In genomic region chrV:2134340-2134739, ce11 we compare ENCODE assay signal across 5 worm cellular contexts.
TF ChIP-seq lines count a peak whose summit lies in the region.

No protein-coding gene starts in this region.

TF ChIP-seq in whole organism, L1 larva, 84 proteins besides CTCF, POLR2A, EP300 and RAD21 (continues in another document):
- TF ChIP-seq lsy-2 (tag; optimal IDR thresholded peaks at IDR 0.05; lab: Kevin White, UChicago) (peak; percentile 9 to 18), nhr-71 (tag; optimal IDR thresholded peaks at IDR 0.05; lab: Kevin White, UChicago) (peak; percentile 51), swsn-7 (tag; optimal IDR thresholded peaks at IDR 0.05; lab: Kevin White, UChicago) (no peak), aha-1 (tag; optimal IDR thresholded peaks at IDR 0.05; lab: Kevin White, UChicago) (no peak), F16B12.6 (tag; optimal IDR thresholded peaks at IDR 0.05; lab: Kevin White, UChicago) (no peak), pax-3 (tag; optimal IDR thresholded peaks at IDR 0.05; lab: Kevin White, UChicago) (no peak), hlh-4 (tag; optimal IDR thresholded peaks at IDR 0.05; lab: Kevin White, UChicago) (no peak), sptf-1 (tag; optimal IDR thresholded peaks at IDR 0.05; lab: Kevin White, UChicago) (no peak), lin-14 (GFP tag; optimal IDR thresholded peaks at IDR 0.05; lab: Kevin White, UChicago) (peak; percentile 92), unc-86 (tag; optimal IDR thresholded peaks at IDR 0.05; lab: Kevin White, UChicago) (peak; percentile 26), dpl-1 (GFP tag; optimal IDR thresholded peaks at IDR 0.05; lab: Kevin White, UChicago) (peak in 1 of 3 experiments; percentile 7), C16A3.4 (tag; optimal IDR thresholded peaks at IDR 0.05; lab: Kevin White, UChicago) (no peak), lin-13 (GFP tag; optimal IDR thresholded peaks at IDR 0.05; lab: Kevin White, UChicago) (no peak), C04F5.9 (tag; optimal IDR thresholded peaks at IDR 0.05; lab: Kevin White, UChicago) (no peak), lin-35 (GFP tag; optimal IDR thresholded peaks at IDR 0.05; lab: Kevin White, UChicago) (no peak), dsc-1 (tag; optimal IDR thresholded peaks at IDR 0.05; lab: Kevin White, UChicago) (peak; percentile 12), nhr-76 (tag; optimal IDR thresholded peaks at IDR 0.05; lab: Kevin White, UChicago) (no peak), xbp-1 (tag; optimal IDR thresholded peaks at IDR 0.05; lab: Kevin White, UChicago) (no peak), mab-9 (GFP tag; IDR thresholded peaks at IDR 0.05; lab: Robert Waterston, UW) (no peak)

TF ChIP-seq in whole organism, L2 larva, 48 proteins besides CTCF, POLR2A, EP300 and RAD21:
- TF ChIP-seq sma-9 (GFP tag; optimal IDR thresholded peaks at IDR 0.05; lab: Kevin White, UChicago): peak; percentile 52
- no peak for TF ChIP-seq sma-9 (tag; optimal IDR thresholded peaks at IDR 0.05; lab: Kevin White, UChicago)
- peak; percentile 53 for TF ChIP-seq F13H6.1 (tag; optimal IDR thresholded peaks at IDR 0.05; lab: Kevin White, UChicago)
- no peak for TF ChIP-seq nhr-11 (tag; optimal IDR thresholded peaks at IDR 0.05; lab: Kevin White, UChicago)
- peak; percentile 43 for TF ChIP-seq sem-4 (tag; optimal IDR thresholded peaks at IDR 0.05; lab: Kevin White, UChicago)
- no peak for TF ChIP-seq nhr-129 (tag; optimal IDR thresholded peaks at IDR 0.05; lab: Kevin White, UChicago)
- peak; percentile 26 for TF ChIP-seq Y55F3AM.14 (GFP tag; optimal IDR thresholded peaks at IDR 0.05; lab: Kevin White, UChicago)
- no peak for TF ChIP-seq lin-39 (tag; optimal IDR thresholded peaks at IDR 0.05; lab: Kevin White, UChicago)
- peak in 1 of 2 experiments; percentile 23 for TF ChIP-seq lsy-2 (tag; optimal IDR thresholded peaks at IDR 0.05; lab: Kevin White, UChicago)

TF ChIP-seq in whole organism, L3 larva, 47 proteins besides CTCF, POLR2A, EP300 and RAD21:
- no peak for TF ChIP-seq ama-1 (optimal IDR thresholded peaks at IDR 0.05; lab: Kevin White, UChicago)
- peak; percentile 56 for TF ChIP-seq lin-39 (tag; optimal IDR thresholded peaks at IDR 0.05; lab: Kevin White, UChicago)
- TF ChIP-seq nfya-1 (tag; optimal IDR thresholded peaks at IDR 0.05; lab: Kevin White, UChicago; ENCODE audit: insufficient read depth): peak; percentile 35

TF ChIP-seq in whole organism, L4 larva, 104 proteins besides CTCF, POLR2A, EP300 and RAD21 (continues in another document):
- TF ChIP-seq rbr-2 (tag; optimal IDR thresholded peaks at IDR 0.05; lab: Kevin White, UChicago): no peak
- peak; percentile 62 for TF ChIP-seq hlh-30 (tag; optimal IDR thresholded peaks at IDR 0.05; lab: Kevin White, UChicago; ENCODE audit: insufficient read depth)
- no peak for TF ChIP-seq pha-4 (GFP tag; IDR thresholded peaks at IDR 0.05; lab: Robert Waterston, UW)
- no peak for TF ChIP-seq pha-4 (tag; optimal IDR thresholded peaks at IDR 0.05; lab: Kevin White, UChicago)
- no peak for TF ChIP-seq ceh-20 (GFP tag; IDR thresholded peaks at IDR 0.05; lab: Robert Waterston, UW)
- no peak for TF ChIP-seq ctbp-1 (GFP tag; IDR thresholded peaks at IDR 0.05; lab: Robert Waterston, UW)
- TF ChIP-seq T26A8.4 (GFP tag; IDR thresholded peaks at IDR 0.05; lab: Robert Waterston, UW): no peak
- TF ChIP-seq mdt-29 (GFP tag; IDR thresholded peaks at IDR 0.05; lab: Robert Waterston, UW): no peak
- peak; percentile 20; the same call in 1 of the 2 replicates for TF ChIP-seq egl-43 (GFP tag; IDR thresholded peaks at IDR 0.05; lab: Robert Waterston, UW)
- TF ChIP-seq nhr-11 (tag; optimal IDR thresholded peaks at IDR 0.05; lab: Kevin White, UChicago): no peak
- TF ChIP-seq Y75B8A.6 (GFP tag; IDR thresholded peaks at IDR 0.05; lab: Robert Waterston, UW): no peak
- no peak for TF ChIP-seq tag-97 (GFP tag; IDR thresholded peaks at IDR 0.05; lab: Robert Waterston, UW)
- TF ChIP-seq snpc-1.2 (GFP tag; IDR thresholded peaks at IDR 0.05; lab: Robert Waterston, UW): no peak
- 0 out of 2 replicates have a peak, but pooled peaks have one; percentile 39 for TF ChIP-seq Y48G9A.11 (GFP tag; IDR thresholded peaks at IDR 0.05; lab: Robert Waterston, UW)
- TF ChIP-seq nhr-42 (GFP tag; IDR thresholded peaks at IDR 0.05; lab: Robert Waterston, UW): no peak
- TF ChIP-seq lin-15B (tag; optimal IDR thresholded peaks at IDR 0.05; lab: Kevin White, UChicago): no peak
- TF ChIP-seq lir-3 (tag; optimal IDR thresholded peaks at IDR 0.05; lab: Kevin White, UChicago): no peak
- no peak for TF ChIP-seq nhr-25 (tag; optimal IDR thresholded peaks at IDR 0.05; lab: Kevin White, UChicago; ENCODE audit: borderline replicate concordance, insufficient read depth)
- TF ChIP-seq F26F4.8 (GFP tag; conservative IDR thresholded peaks at IDR 0.05; lab: Robert Waterston, UW): no peak
- no peak for TF ChIP-seq lin-1 (GFP tag; IDR thresholded peaks at IDR 0.05; lab: Robert Waterston, UW)
- TF ChIP-seq zip-11 (GFP tag; IDR thresholded peaks at IDR 0.05; lab: Robert Waterston, UW): no peak
- no peak for TF ChIP-seq Y5F2A.4 (GFP tag; optimal IDR thresholded peaks at IDR 0.05; lab: Kevin White, UChicago)
- TF ChIP-seq F10B5.3 (tag; optimal IDR thresholded peaks at IDR 0.05; lab: Kevin White, UChicago): no peak
- no peak for TF ChIP-seq nhr-6 (tag; optimal IDR thresholded peaks at IDR 0.05; lab: Kevin White, UChicago)
- no peak for TF ChIP-seq ceh-44 (GFP tag; IDR thresholded peaks at IDR 0.05; lab: Robert Waterston, UW)
- TF ChIP-seq mep-1 (tag; optimal IDR thresholded peaks at IDR 0.05; lab: Kevin White, UChicago): peak; percentile 7
- TF ChIP-seq zip-2 (tag; optimal IDR thresholded peaks at IDR 0.05; lab: Kevin White, UChicago): no peak
- TF ChIP-seq daf-12 (tag; optimal IDR thresholded peaks at IDR 0.05; lab: Kevin White, UChicago): no peak
- TF ChIP-seq dmd-9 (GFP tag; IDR thresholded peaks at IDR 0.05; lab: Robert Waterston, UW): no peak
- no peak for TF ChIP-seq ztf-11 (tag; optimal IDR thresholded peaks at IDR 0.05; lab: Kevin White, UChicago)
- no peak for TF ChIP-seq mxl-3 (GFP tag; optimal IDR thresholded peaks at IDR 0.05; lab: Kevin White, UChicago)
- TF ChIP-seq zag-1 (tag; optimal IDR thresholded peaks at IDR 0.05; lab: Kevin White, UChicago): no peak
- TF ChIP-seq gei-8 (GFP tag; optimal IDR thresholded peaks at IDR 0.05; lab: Kevin White, UChicago): no peak
- no peak for TF ChIP-seq hlh-11 (tag; optimal IDR thresholded peaks at IDR 0.05; lab: Kevin White, UChicago)

TF ChIP-seq in whole organism, late embryonic, 69 proteins besides CTCF, POLR2A, EP300 and RAD21:
- TF ChIP-seq madf-2 (tag; optimal IDR thresholded peaks at IDR 0.05; lab: Kevin White, UChicago): no peak
- TF ChIP-seq hlh-30 (tag; optimal IDR thresholded peaks at IDR 0.05; lab: Kevin White, UChicago; ENCODE audit: insufficient read depth): peak; percentile 56
- TF ChIP-seq ceh-18 (tag; optimal IDR thresholded peaks at IDR 0.05; lab: Kevin White, UChicago): no peak
- no peak for TF ChIP-seq dmd-4 (tag; optimal IDR thresholded peaks at IDR 0.05; lab: Kevin White, UChicago; ENCODE audit: borderline replicate concordance)
- TF ChIP-seq unc-42 (tag; optimal IDR thresholded peaks at IDR 0.05; lab: Kevin White, UChicago): peak; percentile 19
- no peak for TF ChIP-seq C38D4.7 (GFP tag; optimal IDR thresholded peaks at IDR 0.05; lab: Kevin White, UChicago)
- TF ChIP-seq ceh-48 (tag; optimal IDR thresholded peaks at IDR 0.05; lab: Kevin White, UChicago): no peak
- TF ChIP-seq ceh-9 (tag; optimal IDR thresholded peaks at IDR 0.05; lab: Kevin White, UChicago): no peak
- TF ChIP-seq sox-4 (tag; optimal IDR thresholded peaks at IDR 0.05; lab: Kevin White, UChicago): no peak
- TF ChIP-seq fkh-10 (GFP tag; optimal IDR thresholded peaks at IDR 0.05; lab: Kevin White, UChicago): no peak
TF ChIP-seq in whole organism, late embryonic: peak in this region for 2.

Comparison
In these comparisons a context has a peak if more than half of its experiments do, and no peak if none do; other contexts are left out.
1. Of the 29 proteins assayed by ChIP-seq in both whole organism, L4 larva and whole organism, L1 larva: peak only in whole organism, L4 larva: aha-1 and mep-1; only in whole organism, L1 larva: none; in both: none; in neither: 23; mixed calls (peak in some experiments, not most) for 4.